Fruit fly (Drosophila melanogaster): Measurements from ENCODE around the gene H2.0.

DNA sequence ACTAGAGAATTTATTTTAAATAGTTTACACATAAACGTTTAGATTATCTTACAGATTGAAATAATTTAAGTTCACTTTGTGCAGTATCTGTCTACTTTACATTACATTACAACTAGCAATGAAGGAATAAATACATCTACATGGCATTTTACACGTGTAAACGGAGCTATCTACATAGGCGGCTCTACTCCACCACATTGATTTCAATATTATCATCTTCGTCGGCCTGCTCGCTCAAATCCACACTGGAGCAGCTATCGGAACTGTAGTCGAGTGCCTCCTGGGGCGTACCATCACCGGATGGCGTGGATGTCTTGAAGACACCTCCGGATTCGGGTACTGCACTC is 6.2 kb downstream of the H2.0 start:
- TF ChIP-seq Pif1B (GFP tag; optimal IDR thresholded peaks at IDR 0.05) = no peak
- no peak for TF ChIP-seq CG34367 (tag; optimal IDR thresholded peaks at IDR 0.05)
- no peak for TF ChIP-seq CG17806 (tag; optimal IDR thresholded peaks at IDR 0.05)
- no peak for TF ChIP-seq CG8159 (tag; optimal IDR thresholded peaks at IDR 0.05)
- TF ChIP-seq fd96Ca (GFP tag; IDR thresholded peaks at IDR 0.05) = no peak
- TF ChIP-seq gl (tag; optimal IDR thresholded peaks at IDR 0.05) = no peak
